Fruit fly (Drosophila melanogaster): ENCODE measurements around the gene Vps13B.
A peak's percentile ranks its signal among the peaks of the same experiment; 100 is the strongest.
"Not testable (repeated sequence)": the region's sequence is repeated elsewhere in the genome, so short reads cannot be mapped to it uniquely, and the experiment has no call there.

The Vps13B gene

DNA sequence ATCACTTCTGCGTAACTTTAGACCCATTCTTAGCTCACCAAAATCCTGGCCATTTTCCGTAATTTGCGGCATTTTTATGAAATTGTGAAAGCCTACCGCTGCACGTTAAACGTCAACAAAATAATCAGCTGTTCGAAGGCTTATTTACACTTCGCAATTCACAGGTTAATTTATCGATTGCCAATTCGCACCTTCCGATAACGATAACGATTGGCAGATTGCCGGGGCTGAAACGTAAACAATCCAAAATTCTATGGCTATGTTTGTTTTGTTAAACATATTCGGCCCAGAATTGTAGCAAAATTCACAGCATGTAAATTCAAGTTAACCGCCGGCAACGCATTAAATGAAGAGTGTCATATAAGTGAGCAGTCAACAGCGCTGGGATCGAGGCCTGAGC is at the start of gene Vps13B, which contains the start of gene eIF2Balpha:
Gene Vps13B, plus strand, starts transcription at position 223 of the 400 bp plus-strand sequence.
Gene eIF2Balpha, minus strand, starts transcription at position 133 of the 400 bp plus-strand sequence.
- TF ChIP-seq noc (tag; optimal IDR thresholded peaks at IDR 0.05), result no peak

dm6 chr3R:29891183-29891582 is 44.6 kb upstream of the Vps13B start:
- TF ChIP-seq noc (tag; optimal IDR thresholded peaks at IDR 0.05), result no peak

DNA sequence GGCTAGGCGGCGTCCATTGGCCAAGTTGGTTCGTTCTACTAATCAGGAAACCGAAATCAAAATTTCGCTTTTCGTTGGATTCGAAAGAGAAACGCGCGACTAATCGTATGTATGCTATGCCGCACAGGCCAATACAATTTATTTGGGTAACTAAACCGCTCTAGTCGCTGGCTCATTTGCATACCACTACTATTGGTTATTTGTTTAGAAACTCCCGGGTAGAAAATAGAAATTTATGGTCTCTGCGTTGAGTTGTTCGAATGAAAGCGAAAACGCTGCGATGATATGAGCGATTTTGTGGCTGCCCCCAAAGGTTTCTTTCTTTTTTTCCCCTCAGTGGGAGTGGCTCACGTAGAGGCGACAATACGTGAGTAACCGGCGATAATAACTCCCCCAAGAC is 42.7 kb upstream of the Vps13B start:
- no peak for TF ChIP-seq noc (tag; optimal IDR thresholded peaks at IDR 0.05)

dm6 chr3R:29894393-29894792 is 41.4 kb upstream of the Vps13B start:
- TF ChIP-seq noc (tag; optimal IDR thresholded peaks at IDR 0.05), result peak; percentile 67

DNA sequence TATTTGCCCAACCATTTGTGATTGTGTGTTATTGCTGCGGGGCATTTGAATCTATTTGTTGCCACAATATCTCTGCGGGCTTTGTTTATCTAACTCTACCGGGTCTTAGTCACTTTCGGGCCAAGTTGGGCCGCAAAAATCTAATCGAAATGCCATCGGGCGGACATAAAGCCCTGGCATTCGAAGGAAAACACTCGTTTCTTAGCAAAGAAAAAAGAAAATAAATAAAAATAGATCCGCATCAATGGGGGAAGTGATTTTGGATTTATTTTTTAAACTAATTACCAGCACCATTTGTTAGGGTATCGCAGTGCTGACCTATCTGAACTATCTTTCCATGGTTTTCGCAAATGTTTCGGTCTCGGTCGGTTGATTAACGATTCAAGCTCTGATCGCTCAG is 37.2 kb upstream of the Vps13B start:
- TF ChIP-seq noc (tag; optimal IDR thresholded peaks at IDR 0.05), result peak; percentile 50

DNA sequence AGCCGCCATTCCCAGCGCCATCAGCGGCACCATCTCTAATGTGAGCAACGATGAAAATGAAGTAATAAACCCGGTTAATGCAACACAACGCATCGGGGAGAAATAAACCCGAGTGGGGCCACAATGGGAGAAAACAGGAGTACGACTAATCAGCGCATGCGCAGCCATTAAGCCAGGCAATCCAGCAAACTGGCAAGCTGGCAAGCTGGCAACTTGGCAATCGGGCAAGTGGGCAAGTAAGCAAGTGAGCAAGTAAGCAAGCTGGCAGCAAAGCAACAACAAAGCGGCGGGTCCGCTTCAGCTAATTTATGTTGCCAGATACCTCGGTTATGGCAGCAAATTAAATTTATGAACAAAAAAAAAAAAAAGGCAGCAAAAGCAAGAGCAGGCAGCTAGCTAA is 36.1 kb upstream of the Vps13B start:
- no peak for TF ChIP-seq noc (tag; optimal IDR thresholded peaks at IDR 0.05)

DNA sequence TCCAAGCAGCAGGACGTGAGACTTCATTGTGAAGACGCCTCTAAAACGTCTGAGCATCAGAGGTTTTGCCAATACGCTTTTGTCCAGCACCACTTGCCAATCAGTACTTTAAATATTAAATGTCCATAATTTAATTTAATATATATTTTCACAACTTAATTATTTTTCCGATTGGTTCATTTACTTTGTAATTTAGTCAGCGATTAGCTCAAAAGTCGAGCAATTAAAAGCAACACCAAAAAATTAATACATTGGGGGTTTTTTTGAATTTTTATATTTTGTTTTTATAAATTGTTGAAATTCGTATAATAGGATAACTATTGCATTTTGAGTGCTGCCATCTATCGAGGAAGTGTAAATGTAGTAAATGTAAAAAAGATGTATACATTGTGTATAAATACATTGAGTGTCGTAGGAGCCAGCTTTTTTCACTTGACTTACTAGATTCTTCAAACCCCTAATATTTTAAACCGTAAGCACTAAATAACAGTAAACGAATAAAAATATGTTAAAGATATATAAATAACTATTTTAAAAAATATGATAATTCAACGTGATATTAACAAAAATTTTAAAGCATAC is 31.9 kb upstream of the Vps13B start, which contains the start of gene CG15517:
Gene CG15517, minus strand, starts transcription at position 51 of the 582 bp plus-strand sequence.
- no peak for TF ChIP-seq noc (tag; optimal IDR thresholded peaks at IDR 0.05)

dm6 chr3R:29905164-29905563 is 30.6 kb upstream of the Vps13B start, which contains the start of gene CG15515:
CG15515 (plus strand) TSS chr3R:29905464.
- TF ChIP-seq noc (tag; optimal IDR thresholded peaks at IDR 0.05), result no peak

dm6 chr3R:29907601-29908175 is 28.1 kb upstream of the Vps13B start, which contains the start of gene CG31036:
CG31036 (plus strand) TSS chr3R:29908107.
- no peak for TF ChIP-seq noc (tag; optimal IDR thresholded peaks at IDR 0.05)

DNA sequence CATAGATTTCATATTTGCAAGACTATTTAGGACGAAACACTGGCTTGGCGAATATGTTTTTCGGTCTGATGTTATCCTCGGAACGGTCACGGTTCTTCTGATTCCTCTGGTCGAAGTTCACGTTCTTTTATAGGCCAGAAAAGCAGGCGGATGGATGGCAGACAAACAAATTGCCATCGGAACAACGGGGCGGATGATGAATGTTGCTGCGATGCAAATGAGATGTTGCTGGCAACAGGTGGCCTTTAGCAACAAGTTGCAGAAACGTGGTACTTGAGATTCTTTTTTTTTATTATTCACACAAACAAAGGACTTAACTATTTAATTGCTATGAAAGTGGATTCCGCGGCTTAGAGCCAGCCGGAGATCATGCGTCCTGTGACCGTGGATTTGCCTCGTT is 21.5 kb upstream of the Vps13B start, which contains the start of gene Capa:
Gene Capa, minus strand, starts transcription at position 101 of the 400 bp plus-strand sequence.
- no peak for TF ChIP-seq noc (tag; optimal IDR thresholded peaks at IDR 0.05)

DNA sequence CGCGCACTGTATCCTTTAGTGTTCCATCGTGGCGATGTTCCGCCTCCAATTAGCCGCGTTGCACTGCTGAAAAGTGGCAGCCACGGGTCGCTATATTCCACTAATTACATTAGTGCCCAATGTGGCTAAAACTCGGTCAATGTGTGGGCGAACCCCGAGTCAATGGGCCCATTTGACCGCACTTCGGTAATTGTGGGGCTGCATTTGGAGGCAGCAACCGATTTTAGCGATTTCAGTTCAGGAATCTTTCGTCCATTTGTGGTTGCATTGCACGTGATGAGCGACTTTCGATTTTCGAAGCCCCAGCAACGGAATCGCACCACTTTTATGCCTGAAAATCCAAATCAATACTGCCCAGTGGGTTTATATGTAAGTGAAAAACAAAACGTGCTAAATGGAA is 15.6 kb upstream of the Vps13B start, which contains the start of gene trp:
Gene trp, minus strand, starts transcription at position 101 of the 400 bp plus-strand sequence.
- TF ChIP-seq noc (tag; optimal IDR thresholded peaks at IDR 0.05), result no peak

DNA sequence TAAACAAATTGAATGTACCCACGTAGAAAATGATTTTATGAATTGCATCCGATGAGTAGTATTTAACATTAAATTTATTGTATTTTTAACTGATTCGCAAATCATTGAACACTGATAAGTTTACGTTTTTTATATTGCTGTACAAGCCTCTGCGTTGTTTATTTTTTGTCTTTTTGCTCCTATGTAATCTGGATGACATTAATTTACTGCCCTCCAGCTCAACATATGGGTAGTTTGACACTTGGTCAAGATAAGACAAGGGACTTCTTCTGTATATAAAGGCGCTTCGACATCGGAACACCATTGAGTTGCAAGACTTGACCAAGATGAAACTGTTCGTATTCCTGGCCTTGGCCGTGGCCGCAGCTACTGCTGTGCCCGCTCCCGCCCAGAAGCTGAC is 13.9 kb upstream of the Vps13B start, which contains the start of gene Jon99Ciii:
Gene Jon99Ciii, plus strand, starts transcription at position 301 of the 400 bp plus-strand sequence.
- not testable (repeated sequence) for TF ChIP-seq noc (tag; optimal IDR thresholded peaks at IDR 0.05)

DNA sequence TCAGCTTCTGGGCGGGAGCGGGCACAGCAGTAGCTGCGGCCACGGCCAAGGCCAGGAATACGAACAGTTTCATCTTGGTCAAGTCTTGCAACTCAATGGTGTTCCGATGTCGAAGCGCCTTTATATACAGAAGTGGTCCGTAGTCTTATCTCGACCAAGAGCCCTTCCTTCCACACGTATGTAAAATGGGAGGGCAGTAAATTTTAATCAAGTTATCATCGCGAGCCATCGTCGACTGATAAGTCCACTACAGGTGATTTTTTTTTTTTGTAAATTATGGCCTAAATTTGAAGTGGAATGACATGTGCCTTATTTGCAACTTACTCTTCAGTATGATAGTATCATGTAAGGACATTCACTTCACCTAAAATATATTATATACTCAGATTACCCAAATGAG is 11.3 kb upstream of the Vps13B start, which contains the start of gene Jon99Cii:
Gene Jon99Cii, minus strand, starts transcription at position 101 of the 400 bp plus-strand sequence.
- peak; percentile 87 for TF ChIP-seq noc (tag; optimal IDR thresholded peaks at IDR 0.05)

DNA sequence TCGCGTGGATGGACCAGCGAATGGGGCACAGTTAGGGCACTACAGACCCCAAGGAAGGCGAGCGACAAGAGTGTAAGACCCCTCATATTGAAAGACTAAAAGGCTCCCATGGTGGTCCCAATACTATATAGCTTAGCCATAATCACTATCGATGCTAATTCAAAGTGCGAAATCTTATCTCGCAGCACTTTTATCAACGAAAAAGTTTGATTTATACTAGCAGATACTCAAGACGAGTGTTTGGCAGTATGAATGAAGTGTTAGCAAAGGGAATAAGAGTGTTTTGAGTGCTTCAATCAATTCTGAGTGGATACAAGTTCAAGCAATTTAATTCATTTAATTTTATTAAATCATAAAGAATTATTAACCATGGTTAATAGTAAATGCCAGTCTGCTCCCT is 9.7 kb upstream of the Vps13B start, which contains the start of gene Jon99Ci:
Gene Jon99Ci, minus strand, starts transcription at position 101 of the 400 bp plus-strand sequence.
- peak; percentile 42 for TF ChIP-seq noc (tag; optimal IDR thresholded peaks at IDR 0.05)

DNA sequence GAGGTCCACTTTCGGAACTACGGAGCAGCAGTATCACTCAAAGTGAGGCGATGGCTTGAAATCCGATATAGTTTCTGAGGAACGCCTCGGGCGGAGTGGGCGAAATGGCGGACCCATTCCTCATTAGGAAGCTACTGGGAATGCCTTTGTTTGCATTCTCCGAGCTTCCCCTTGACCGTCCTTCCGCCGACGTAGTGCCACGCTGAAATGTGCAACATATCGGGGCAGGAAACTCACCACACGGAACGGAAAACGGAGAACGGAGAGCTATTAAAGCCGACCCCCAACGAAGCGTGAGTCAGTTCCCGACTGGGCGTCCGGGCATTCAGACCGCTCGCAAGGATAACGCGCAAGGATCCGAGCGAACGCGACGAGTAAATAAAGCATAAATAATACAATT is 8.8 kb upstream of the Vps13B start, which contains the start of gene CG15522:
Gene CG15522, plus strand, starts transcription at position 301 of the 400 bp plus-strand sequence.
- no peak for TF ChIP-seq noc (tag; optimal IDR thresholded peaks at IDR 0.05)

DNA sequence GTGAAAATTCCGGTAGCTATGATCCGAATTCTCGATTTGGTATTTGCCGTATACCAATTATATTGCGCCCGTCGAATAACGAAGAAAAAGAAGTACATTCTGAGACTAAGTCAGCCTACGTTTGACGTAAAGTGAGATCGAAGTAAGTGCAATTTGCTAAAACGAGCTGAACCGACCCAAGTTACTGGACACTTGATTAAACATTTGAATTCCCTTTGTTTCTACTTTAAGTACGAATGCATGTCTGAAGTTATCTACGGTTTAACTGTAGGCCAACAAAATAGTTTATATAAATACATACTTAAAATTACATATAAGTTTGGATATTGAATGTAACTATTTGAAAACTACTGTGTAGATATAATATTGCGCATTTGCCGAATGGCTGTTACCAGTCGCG is 5.5 kb upstream of the Vps13B start, which contains the start of gene alpha-Man-Ic:
Gene alpha-Man-Ic, minus strand, starts transcription at position 101 of the 400 bp plus-strand sequence.
- TF ChIP-seq noc (tag; optimal IDR thresholded peaks at IDR 0.05), result no peak
